Worm (Caenorhabditis elegans) whole organism, midembryonic: ENCODE data around the gene cyld-1.
A peak's percentile ranks its signal among the peaks of the same experiment; 100 is the strongest.

Experiments
- T22C8.4 ChIP-seq: fragments of 200-800 bp; sonication (Bioruptor generic); IDR thresholded peaks from 2 replicates; pipeline ENCODE4 v1.3.6; 2022; ENCODE audit warnings: missing genetic modification characterization, missing compliant biosample characterization
- cog-1 ChIP-seq: sonication (generic microtip); optimal IDR thresholded peaks from 2 replicates; lab custom pipeline; 2016; ENCODE audit warnings: missing genetic modification characterization, missing compliant biosample characterization
- flt-1 ChIP-seq: fragments of 200-800 bp; sonication (Bioruptor generic); IDR thresholded peaks from 2 replicates; pipeline ENCODE4 v1.3.6; 2022; ENCODE audit warnings: missing genetic modification characterization, missing compliant biosample characterization
- klf-2 ChIP-seq: fragments of 200-800 bp; sonication (Bioruptor generic); conservative IDR thresholded peaks from 2 replicates; pipeline ENCODE4 v1.3.6; 2022; ENCODE audit warnings: missing genetic modification reagents, missing genetic modification characterization, missing compliant biosample characterization
- med-1 ChIP-seq: sonication (generic microtip); optimal IDR thresholded peaks from 2 replicates; lab custom pipeline; 2017; ENCODE audit warnings: missing genetic modification characterization, mild to moderate bottlenecking, missing compliant biosample characterization, antibody characterized with exemption, missing genetic modification reagents; ENCODE audit not compliant: insufficient read depth
- ref-1 ChIP-seq: fragments of 200-800 bp; sonication (Bioruptor generic); conservative IDR thresholded peaks from 2 replicates; pipeline ENCODE4 v1.3.6; 2022; ENCODE audit warnings: missing genetic modification reagents, missing genetic modification characterization, missing compliant biosample characterization
- tab-1 ChIP-seq: fragments of 200-800 bp; sonication (Bioruptor generic); IDR thresholded peaks from 2 replicates; pipeline ENCODE4 v1.3.6; 2022; ENCODE audit warnings: missing genetic modification characterization, missing compliant biosample characterization
- ztf-23 ChIP-seq: fragments of 200-800 bp; sonication (Bioruptor generic); IDR thresholded peaks from 2 replicates; pipeline ENCODE4 v1.3.6; 2022; ENCODE audit warnings: missing genetic modification reagents, missing genetic modification characterization, missing compliant biosample characterization
- ztf-29 ChIP-seq: fragments of 200-800 bp; sonication (Bioruptor generic); IDR thresholded peaks from 2 replicates; pipeline ENCODE4 v1.3.6; 2022; ENCODE audit warnings: missing genetic modification reagents, missing genetic modification characterization, missing compliant biosample characterization

cyld-1 gene

ce11 chrIII:9886323-9886722 lies 24.1 kb downstream of the cyld-1 start:
- TF ChIP-seq med-1 (no peak), tab-1 (GFP tag; lab: Robert Waterston, UW) (no peak), ztf-23 (GFP tag; lab: Robert Waterston, UW) (no peak), ref-1 (GFP tag; lab: Robert Waterston, UW) (no peak), ztf-29 (GFP tag; lab: Robert Waterston, UW) (no peak), flt-1 (GFP tag; lab: Robert Waterston, UW) (no peak)

ce11 chrIII:9885609-9886008 lies 24.8 kb downstream of the cyld-1 start:
- no peak for TF ChIP-seq ref-1 (GFP tag; lab: Robert Waterston, UW)
- TF ChIP-seq flt-1 (GFP tag; lab: Robert Waterston, UW): no peak
- no peak for TF ChIP-seq cog-1 (tag; lab: Kevin White, UChicago)
- TF ChIP-seq klf-2 (GFP tag; lab: Robert Waterston, UW): no peak
- TF ChIP-seq med-1: no peak
- no peak for TF ChIP-seq T22C8.4
- no peak for TF ChIP-seq tab-1 (GFP tag; lab: Robert Waterston, UW)
- no peak for TF ChIP-seq ztf-29 (GFP tag; lab: Robert Waterston, UW)
- no peak for TF ChIP-seq ztf-23 (GFP tag; lab: Robert Waterston, UW)

ce11 chrIII:9878828-9879227 lies 31.6 kb downstream of the cyld-1 start, which contains the start of gene ZK757.2:
TSS of gene ZK757.2 (minus strand) at chrIII:9878928.
- TF ChIP-seq ztf-29 (GFP tag; lab: Robert Waterston, UW): no peak
- TF ChIP-seq med-1: no peak
- TF ChIP-seq ztf-23 (GFP tag; lab: Robert Waterston, UW): no peak
- TF ChIP-seq tab-1 (GFP tag; lab: Robert Waterston, UW): no peak
- no peak for TF ChIP-seq flt-1 (GFP tag; lab: Robert Waterston, UW)
- no peak for TF ChIP-seq cog-1 (tag; lab: Kevin White, UChicago)
- TF ChIP-seq klf-2 (GFP tag; lab: Robert Waterston, UW): no peak
- no peak for TF ChIP-seq T22C8.4
- TF ChIP-seq ref-1 (GFP tag; lab: Robert Waterston, UW): no peak

- TF ChIP-seq klf-2 (GFP tag; lab: Robert Waterston, UW) (no peak), T22C8.4 (no peak), flt-1 (GFP tag; lab: Robert Waterston, UW) (no peak)
These were observed 33.5 kb downstream of the cyld-1 start, which contains the start of gene ZK757.10 for ce11 chrIII:9876951-9877350. TSS of gene ZK757.10 (plus strand) at chrIII:9877251.

- TF ChIP-seq ztf-29 (GFP tag; lab: Robert Waterston, UW) (no peak), flt-1 (GFP tag; lab: Robert Waterston, UW) (no peak), cog-1 (tag; lab: Kevin White, UChicago) (no peak), T22C8.4 (no peak), tab-1 (GFP tag; lab: Robert Waterston, UW) (no peak), klf-2 (GFP tag; lab: Robert Waterston, UW) (no peak), ztf-23 (GFP tag; lab: Robert Waterston, UW) (no peak), ref-1 (GFP tag; lab: Robert Waterston, UW) (no peak), med-1 (no peak)
These were observed 35.9 kb downstream of the cyld-1 start for ce11 chrIII:9874515-9874914.

ce11 chrIII:9871032-9871431 lies 39.4 kb downstream of the cyld-1 start, which contains the start of gene ZK757.1:
TSS of gene ZK757.1 (minus strand) at chrIII:9871132.
- TF ChIP-seq ztf-29 (GFP tag; lab: Robert Waterston, UW): no peak
- TF ChIP-seq klf-2 (GFP tag; lab: Robert Waterston, UW): no peak
- TF ChIP-seq flt-1 (GFP tag; lab: Robert Waterston, UW): no peak

- TF ChIP-seq cog-1 (tag; lab: Kevin White, UChicago): no peak
- peak; percentile 77 for TF ChIP-seq ztf-23 (GFP tag; lab: Robert Waterston, UW)
- TF ChIP-seq flt-1 (GFP tag; lab: Robert Waterston, UW): peak; percentile 79
- no peak for TF ChIP-seq tab-1 (GFP tag; lab: Robert Waterston, UW)
- 0 out of 2 replicates have a peak, but pooled peaks have one; percentile 40 for TF ChIP-seq klf-2 (GFP tag; lab: Robert Waterston, UW)
- peak; percentile 34; the same call in 1 of the 2 replicates for TF ChIP-seq T22C8.4
- TF ChIP-seq ztf-29 (GFP tag; lab: Robert Waterston, UW): no peak
These were observed 42.5 kb downstream of the cyld-1 start, which contains the start of gene dhhc-4 for ce11 chrIII:9867780-9868503. TSS of gene dhhc-4 (minus strand) at chrIII:9867792.

ce11 chrIII:9867352-9867751 lies 43.1 kb downstream of the cyld-1 start:
- no peak for TF ChIP-seq ztf-29 (GFP tag; lab: Robert Waterston, UW)
- no peak for TF ChIP-seq ref-1 (GFP tag; lab: Robert Waterston, UW)
- no peak for TF ChIP-seq ztf-23 (GFP tag; lab: Robert Waterston, UW)
- TF ChIP-seq klf-2 (GFP tag; lab: Robert Waterston, UW): no peak
- TF ChIP-seq tab-1 (GFP tag; lab: Robert Waterston, UW): no peak
- TF ChIP-seq cog-1 (tag; lab: Kevin White, UChicago): no peak
- TF ChIP-seq med-1: no peak
- no peak for TF ChIP-seq T22C8.4
- TF ChIP-seq flt-1 (GFP tag; lab: Robert Waterston, UW): no peak

- no peak for TF ChIP-seq med-1
- no peak for TF ChIP-seq ztf-23 (GFP tag; lab: Robert Waterston, UW)
- TF ChIP-seq cog-1 (tag; lab: Kevin White, UChicago): no peak
- no peak for TF ChIP-seq klf-2 (GFP tag; lab: Robert Waterston, UW)
- TF ChIP-seq tab-1 (GFP tag; lab: Robert Waterston, UW): no peak
- no peak for TF ChIP-seq ref-1 (GFP tag; lab: Robert Waterston, UW)
- no peak for TF ChIP-seq ztf-29 (GFP tag; lab: Robert Waterston, UW)
- TF ChIP-seq flt-1 (GFP tag; lab: Robert Waterston, UW): no peak
- TF ChIP-seq T22C8.4: no peak
These were observed 48.0 kb downstream of the cyld-1 start for ce11 chrIII:9862469-9862868.
